Fruit fly (Drosophila melanogaster) whole organism, pupa: ENCODE measurements around the gene CG18048.

Source experiments
- CG8301 ChIP-seq: fragments of 200-800 bp; sonication (Bioruptor generic); optimal IDR thresholded peaks from 2 replicates; lab custom pipeline; 2018; ENCODE audit warnings: missing biosample characterization, mild to moderate bottlenecking, missing genetic modification characterization
- Pif1B ChIP-seq: fragments of 200-800 bp; sonication (Bioruptor generic); optimal IDR thresholded peaks from 3 replicates; lab custom pipeline; 2016; ENCODE audit warnings: missing biosample characterization, missing genetic modification characterization

DNA sequence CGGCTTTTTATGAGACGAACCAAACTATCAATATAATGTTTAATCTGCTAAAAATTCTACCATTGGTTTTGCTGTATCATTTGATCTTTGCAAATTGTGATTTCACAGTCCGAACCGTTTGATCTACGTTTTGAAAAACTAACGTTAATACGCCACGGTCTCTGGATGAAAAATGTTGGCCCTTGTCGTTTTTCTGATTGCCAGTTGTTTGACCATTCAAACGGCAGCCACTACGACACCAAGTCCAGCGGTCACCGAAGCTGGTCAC lies 28.3 kb downstream of the CG18048 start, which contains the start of gene CG42564:
- TF ChIP-seq Pif1B (GFP tag; lab: Kevin White, UChicago) (no peak), CG8301 (tag; lab: Kevin White, UChicago) (no peak)
